Worm (Caenorhabditis elegans) whole organism, L4/young adult: ENCODE results near the gene R09A8.2.

Source experiments
- dao-5 ChIP-seq: sonication (generic microtip); optimal IDR thresholded peaks from 2 replicates; lab custom pipeline; 2016; ENCODE audit warnings: missing genotype, missing genetic modification characterization, moderate library complexity, missing compliant biosample characterization
- him-1 ChIP-seq: sonication (generic microtip); optimal IDR thresholded peaks from 2 replicates; lab custom pipeline; 2016; ENCODE audit warnings: missing genotype, missing genetic modification reagents, missing genetic modification characterization, missing compliant biosample characterization

DNA sequence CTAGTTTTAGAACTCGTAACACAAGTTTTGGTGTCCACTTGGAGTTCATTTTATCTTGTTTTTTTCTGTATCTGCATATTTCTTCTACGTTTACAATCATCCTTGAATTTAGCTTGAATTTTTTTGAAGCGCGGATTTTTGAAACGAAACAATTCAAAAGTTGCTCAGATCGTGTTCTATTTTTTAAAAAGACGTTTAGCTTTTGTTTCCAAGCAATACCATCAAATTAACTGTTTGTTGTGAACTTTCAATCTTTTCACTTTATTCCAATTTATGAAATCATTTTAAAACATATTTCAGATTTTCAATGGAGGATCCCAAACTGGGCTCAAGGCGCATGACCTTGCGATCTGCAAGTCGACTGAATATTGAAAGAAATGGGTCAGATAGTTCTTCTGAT lies at the start of gene R09A8.2:
- TF ChIP-seq him-1 (tag; lab: Kevin White, UChicago) = no peak
- TF ChIP-seq dao-5 (tag; lab: Kevin White, UChicago) = no peak
